Worm (Caenorhabditis elegans): ENCODE results near the gene srg-62.

srg-62 gene

ce11 chrV:2698826-2699225 is 43.4 kb downstream of the srg-62 start, which contains the start of gene nuo-5:
TSS of gene nuo-5 (plus strand) at chrV:2698972.
- TF ChIP-seq hsf-1 (GFP tag; IDR thresholded peaks at IDR 0.05) (no peak), ceh-27 (GFP tag; optimal IDR thresholded peaks at IDR 0.05) (no peak), Y53G8AR.9 (GFP tag; conservative IDR thresholded peaks at IDR 0.05) (0 out of 2 replicates have a peak, but pooled peaks have one; percentile 33), attf-6 (GFP tag; IDR thresholded peaks at IDR 0.05) (no peak), ztf-28 (GFP tag; IDR thresholded peaks at IDR 0.05) (no peak), snpc-3.4 (tag; optimal IDR thresholded peaks at IDR 0.05) (no peak), ztf-6 (GFP tag; IDR thresholded peaks at IDR 0.05) (no peak), F57C9.4 (tag; optimal IDR thresholded peaks at IDR 0.05) (no peak), nhr-120 (GFP tag; IDR thresholded peaks at IDR 0.05) (0 out of 2 replicates have a peak, but pooled peaks have one; percentile 37), tlf-1 (GFP tag; optimal IDR thresholded peaks at IDR 0.05) (no peak), lsl-1 (GFP tag; optimal IDR thresholded peaks at IDR 0.05) (no peak), madf-6 (GFP tag; IDR thresholded peaks at IDR 0.05) (peak; percentile 32; the same call in 1 of the 2 replicates), sdz-38 (tag; optimal IDR thresholded peaks at IDR 0.05) (no peak), dox-1 (GFP tag; IDR thresholded peaks at IDR 0.05) (no peak), ZK185.1 (tag; optimal IDR thresholded peaks at IDR 0.05; ENCODE audit: poor library complexity, severe bottlenecking) (no peak), T07F8.4 (tag; optimal IDR thresholded peaks at IDR 0.05) (no peak), ceh-40 (GFP tag; IDR thresholded peaks at IDR 0.05) (no peak), rcor-1 (GFP tag; IDR thresholded peaks at IDR 0.05) (no peak), F10E7.11 (tag; optimal IDR thresholded peaks at IDR 0.05) (no peak), sptf-2 (GFP tag; optimal IDR thresholded peaks at IDR 0.05) (no peak), gei-17 (GFP tag; optimal IDR thresholded peaks at IDR 0.05) (no peak), lir-1 (GFP tag; conservative IDR thresholded peaks at IDR 0.05) (no peak), dpff-1 (tag; optimal IDR thresholded peaks at IDR 0.05) (no peak), unc-62 (GFP tag; optimal IDR thresholded peaks at IDR 0.05) (no peak), B0261.1 (tag; optimal IDR thresholded peaks at IDR 0.05) (no peak), ztf-26 (tag; optimal IDR thresholded peaks at IDR 0.05) (no peak), nfyb-1 (GFP tag; IDR thresholded peaks at IDR 0.05) (no peak), nhr-90 (tag; optimal IDR thresholded peaks at IDR 0.05) (no peak), B0035.1 (tag; optimal IDR thresholded peaks at IDR 0.05) (no peak), let-526 (GFP tag; IDR thresholded peaks at IDR 0.05) (no peak), hmg-20 (GFP tag; IDR thresholded peaks at IDR 0.05) (no peak), ztf-3 (GFP tag; optimal IDR thresholded peaks at IDR 0.05) (no peak), F52B5.7 (tag; optimal IDR thresholded peaks at IDR 0.05) (peak; percentile 50), zfh-2 (GFP tag; conservative IDR thresholded peaks at IDR 0.05) (no peak), attf-5 (GFP tag; optimal IDR thresholded peaks at IDR 0.05) (no peak), hlh-26 (GFP tag; conservative IDR thresholded peaks at IDR 0.05) (no peak), snpc-4 (GFP tag; optimal IDR thresholded peaks at IDR 0.05) (no peak), snpc-4 (tag; optimal IDR thresholded peaks at IDR 0.05) (no peak), F37B4.10 (GFP tag; IDR thresholded peaks at IDR 0.05) (no peak), ccch-3 (GFP tag; optimal IDR thresholded peaks at IDR 0.05) (no peak), mcd-1 (GFP tag; IDR thresholded peaks at IDR 0.05) (peak; percentile 51), him-1 (tag; optimal IDR thresholded peaks at IDR 0.05) (no peak), mxl-1 (tag; optimal IDR thresholded peaks at IDR 0.05) (no peak), lag-1 (GFP tag; IDR thresholded peaks at IDR 0.05) (no peak), atf-7 (tag; optimal IDR thresholded peaks at IDR 0.05) (no peak), F55B11.4 (tag; optimal IDR thresholded peaks at IDR 0.05; ENCODE audit: borderline replicate concordance, insufficient read depth) (no peak), tbp1 (GFP tag; optimal IDR thresholded peaks at IDR 0.05) (no peak), ekl-4 (GFP tag; IDR thresholded peaks at IDR 0.05) (no peak), hlh-12 (tag; optimal IDR thresholded peaks at IDR 0.05) (no peak), aptf-3 (GFP tag; IDR thresholded peaks at IDR 0.05) (no peak), D2030.7 (GFP tag; IDR thresholded peaks at IDR 0.05) (no peak)

Data from whole organism, young adult.